Fruit fly (Drosophila melanogaster) whole organism, embryonic: ENCODE data around the gene nSMase.

ENCODE experiments used
- ATbp ChIP-seq: fragments of 200-800 bp; sonication (Bioruptor generic); optimal IDR thresholded peaks from 2 replicates; lab custom pipeline; 2017; ENCODE audit warnings: missing biosample characterization, mild to moderate bottlenecking, missing genetic modification characterization, missing genetic modification reagents
- Atf6 ChIP-seq: fragments of 200-800 bp; sonication (Bioruptor generic); IDR thresholded peaks from 2 replicates; pipeline ENCODE4 v1.3.6; 2022; ENCODE audit warnings: missing biosample characterization, missing genetic modification characterization
- B-H2 ChIP-seq: fragments of 200-800 bp; sonication (Bioruptor generic); optimal IDR thresholded peaks from 2 replicates; lab custom pipeline; 2018; ENCODE audit warnings: missing biosample characterization, mild to moderate bottlenecking, missing genetic modification characterization
- Blimp-1 ChIP-seq: fragments of 200-800 bp; sonication (Bioruptor generic); optimal IDR thresholded peaks from 3 replicates; lab custom pipeline; 2018; ENCODE audit warnings: missing biosample characterization, missing genetic modification characterization, mild to moderate bottlenecking, moderate library complexity, missing genetic modification reagents
- CG11093 ChIP-seq: fragments of 200-800 bp; sonication (Bioruptor generic); IDR thresholded peaks from 3 replicates; pipeline ENCODE4 v1.3.6; 2022; ENCODE audit warnings: missing biosample characterization, missing genetic modification characterization
- CG12744 ChIP-seq: fragments of 200-800 bp; sonication (Bioruptor generic); optimal IDR thresholded peaks from 2 replicates; lab custom pipeline; 2016; ENCODE audit warnings: missing biosample characterization, missing genetic modification characterization
- CG13775 ChIP-seq: fragments of 200-800 bp; sonication (Bioruptor generic); optimal IDR thresholded peaks from 3 replicates; lab custom pipeline; 2017; ENCODE audit warnings: missing biosample characterization, mild to moderate bottlenecking, missing genetic modification characterization
- CG16813 ChIP-seq: fragments of 200-800 bp; sonication (Bioruptor generic); IDR thresholded peaks from 3 replicates; pipeline ENCODE4 v1.3.6; 2022; ENCODE audit warnings: missing biosample characterization, missing genetic modification characterization; ENCODE audit not compliant: partially characterized antibody
- CG17568 ChIP-seq: fragments of 200-800 bp; sonication (Bioruptor generic); optimal IDR thresholded peaks from 2 replicates; lab custom pipeline; 2018; ENCODE audit warnings: missing biosample characterization, mild to moderate bottlenecking, missing genetic modification characterization, moderate library complexity
- CG18619 ChIP-seq: fragments of 200-800 bp; sonication (Bioruptor generic); optimal IDR thresholded peaks from 3 replicates; lab custom pipeline; 2017; ENCODE audit warnings: missing biosample characterization, mild to moderate bottlenecking, missing genetic modification characterization
- CG2889 ChIP-seq: fragments of 200-800 bp; sonication (Bioruptor generic); IDR thresholded peaks from 3 replicates; pipeline ENCODE4 v1.3.6; 2022; ENCODE audit warnings: missing biosample characterization, missing genetic modification characterization
- CG31365 ChIP-seq: fragments of 200-800 bp; sonication (Bioruptor generic); optimal IDR thresholded peaks from 2 replicates; lab custom pipeline; 2018; ENCODE audit warnings: missing biosample characterization, mild to moderate bottlenecking, missing genetic modification characterization
- CG31441 ChIP-seq: fragments of 200-800 bp; sonication (Bioruptor generic); IDR thresholded peaks from 2 replicates; pipeline ENCODE4 v1.3.6; 2022; ENCODE audit warnings: missing biosample characterization, missing genetic modification characterization
- CG32772 ChIP-seq: fragments of 200-800 bp; sonication (Bioruptor generic); IDR thresholded peaks from 2 replicates; pipeline ENCODE4 v1.3.6; 2022; ENCODE audit warnings: missing biosample characterization, missing genetic modification characterization
- CG3726 ChIP-seq: fragments of 200-800 bp; sonication (Bioruptor generic); IDR thresholded peaks from 3 replicates; pipeline ENCODE4, ENCODE4 v1.3.6; 2022; ENCODE audit warnings: missing biosample characterization, missing genetic modification characterization
- CG3838 ChIP-seq: fragments of 200-800 bp; sonication (Bioruptor generic); optimal IDR thresholded peaks from 3 replicates; lab custom pipeline; 2016; ENCODE audit warnings: missing biosample characterization, missing genetic modification characterization
- CG4730 ChIP-seq: fragments of 200-800 bp; sonication (Bioruptor generic); IDR thresholded peaks from 2 replicates; pipeline ENCODE4 v1.3.6; 2022; ENCODE audit warnings: missing biosample characterization, missing genetic modification characterization
- CG5953 ChIP-seq: fragments of 200-800 bp; sonication (Bioruptor generic); IDR thresholded peaks from 2 replicates; pipeline ENCODE4 v1.3.6; 2022; ENCODE audit warnings: missing biosample characterization, missing genetic modification characterization
- CG6254 ChIP-seq: fragments of 200-800 bp; sonication (Bioruptor generic); optimal IDR thresholded peaks from 3 replicates; lab custom pipeline; 2017; ENCODE audit warnings: mild to moderate bottlenecking, missing biosample characterization, missing genetic modification reagents, missing genetic modification characterization
- CG6854 ChIP-seq: fragments of 200-800 bp; sonication (Bioruptor generic); optimal IDR thresholded peaks from 3 replicates; lab custom pipeline; 2017; ENCODE audit warnings: missing biosample characterization, mild to moderate bottlenecking, missing genetic modification characterization
- CG8388 ChIP-seq: fragments of 200-800 bp; sonication (Bioruptor generic); optimal IDR thresholded peaks from 2 replicates; lab custom pipeline; 2019; ENCODE audit warnings: missing biosample characterization, mild to moderate bottlenecking, missing genetic modification characterization, moderate library complexity
- CG9817 ChIP-seq: fragments of 200-800 bp; sonication (Bioruptor generic); optimal IDR thresholded peaks from 2 replicates; lab custom pipeline; 2018; ENCODE audit warnings: missing biosample characterization, mild to moderate bottlenecking, missing genetic modification characterization, moderate library complexity
- CG9932 ChIP-seq: fragments of 200-800 bp; sonication (Bioruptor generic); IDR thresholded peaks from 2 replicates; pipeline ENCODE4 v1.3.6; 2022; ENCODE audit warnings: missing biosample characterization, missing genetic modification characterization
- Ets97D ChIP-seq: fragments of 200-800 bp; sonication (Bioruptor generic); optimal IDR thresholded peaks from 3 replicates; lab custom pipeline; 2016; ENCODE audit warnings: missing biosample characterization, missing genetic modification characterization
- Fer3 ChIP-seq: fragments of 200-800 bp; sonication (Bioruptor generic); optimal IDR thresholded peaks from 2 replicates; lab custom pipeline; 2018; ENCODE audit warnings: missing biosample characterization, mild to moderate bottlenecking, missing genetic modification characterization, moderate library complexity
- Gug ChIP-seq: fragments of 200-800 bp; sonication (Bioruptor generic); IDR thresholded peaks from 4 replicates; pipeline ENCODE4 v1.3.6; 2022; ENCODE audit warnings: missing biosample characterization, missing genetic modification characterization
- Hr51 ChIP-seq, 2 experiments: fragments of 200-800 bp; sonication (Bioruptor generic); optimal IDR thresholded peaks; 2 replicates in 1 of 2; 3 replicates in 1 of 2; lab custom pipeline; 2016 to 2018; ENCODE audit warnings: missing biosample characterization in 2 of 2, missing genetic modification characterization in 2 of 2, mild to moderate bottlenecking in 1 of 2, moderate library complexity in 1 of 2
- Kr ChIP-seq: fragments of 200-800 bp; sonication (Bioruptor generic); optimal IDR thresholded peaks from 2 replicates; lab custom pipeline; 2017; ENCODE audit warnings: missing biosample characterization, mild to moderate bottlenecking, missing genetic modification characterization
- NK7.1 ChIP-seq: fragments of 200-800 bp; sonication (Bioruptor generic); optimal IDR thresholded peaks from 3 replicates; lab custom pipeline; 2016; ENCODE audit warnings: missing biosample characterization, missing genetic modification characterization
- Nf-YA ChIP-seq: fragments of 200-800 bp; sonication (Bioruptor generic); IDR thresholded peaks from 2 replicates; pipeline ENCODE4 v1.3.6; 2022; ENCODE audit warnings: missing biosample characterization, missing genetic modification characterization
- Sry-δ ChIP-seq: fragments of 200-800 bp; sonication (Bioruptor generic); optimal IDR thresholded peaks from 2 replicates; lab custom pipeline; 2016; ENCODE audit warnings: missing biosample characterization, missing genetic modification characterization
- Usf ChIP-seq: fragments of 200-800 bp; sonication (Bioruptor generic); optimal IDR thresholded peaks from 2 replicates; lab custom pipeline; 2017; ENCODE audit warnings: missing genotype, missing biosample characterization, missing genetic modification characterization
- ab ChIP-seq: fragments of 200-800 bp; sonication (Bioruptor generic); optimal IDR thresholded peaks from 2 replicates; lab custom pipeline; 2016; ENCODE audit warnings: missing biosample characterization, missing genetic modification characterization
- crc ChIP-seq: fragments of 200-800 bp; sonication (Bioruptor generic); optimal IDR thresholded peaks from 2 replicates; lab custom pipeline; 2016; ENCODE audit warnings: missing biosample characterization, missing genetic modification characterization
- crol ChIP-seq: fragments of 200-800 bp; sonication (Bioruptor generic); IDR thresholded peaks from 2 replicates; pipeline ENCODE4 v1.3.6; 2022; ENCODE audit warnings: missing biosample characterization, missing genetic modification characterization
- danr ChIP-seq: fragments of 200-800 bp; sonication (Bioruptor generic); IDR thresholded peaks from 2 replicates; pipeline ENCODE4 v1.3.6; 2022; ENCODE audit warnings: missing biosample characterization, missing genetic modification characterization
- esg ChIP-seq: fragments of 200-800 bp; sonication (Bioruptor generic); conservative IDR thresholded peaks from 2 replicates; pipeline ENCODE4 v1.3.6; 2022; ENCODE audit warnings: missing biosample characterization, missing genetic modification characterization
- lola ChIP-seq, 3 experiments: fragments of >200 bp in 2 of 3; fragments of 200-800 bp in 1 of 3; sonication (Bioruptor generic) in 1 of 3; optimal IDR thresholded peaks; 2 replicates each; lab custom pipeline; 2017 to 2019; ENCODE audit warnings: missing biosample characterization in 3 of 3, missing genetic modification characterization in 3 of 3, mild to moderate bottlenecking in 1 of 3, moderate library complexity in 1 of 3
- lov ChIP-seq, 2 experiments: fragments of 200-800 bp in 1 of 2; fragments of >200 bp in 1 of 2; sonication (Bioruptor generic) in 1 of 2; IDR thresholded peaks in 1 of 2; optimal IDR thresholded peaks in 1 of 2; 2 replicates in 1 of 2; 3 replicates in 1 of 2; pipeline versions ENCODE4 v1.3.6 to Lab custom; 2017 to 2022; ENCODE audit warnings: missing biosample characterization in 1 of 2, missing genetic modification characterization in 1 of 2
- mld ChIP-seq: fragments of 200-800 bp; sonication (Bioruptor generic); IDR thresholded peaks from 3 replicates; pipeline ENCODE4 v1.3.6; 2022; ENCODE audit warnings: missing biosample characterization, missing genetic modification characterization; ENCODE audit not compliant: partially characterized antibody
- pb ChIP-seq: fragments of 200-800 bp; sonication (Bioruptor generic); optimal IDR thresholded peaks from 3 replicates; lab custom pipeline; 2016; ENCODE audit warnings: missing biosample characterization, missing genetic modification characterization
- run ChIP-seq: fragments of 200-800 bp; sonication (Bioruptor generic); optimal IDR thresholded peaks from 3 replicates; lab custom pipeline; 2018; ENCODE audit warnings: missing biosample characterization, mild to moderate bottlenecking, missing genetic modification characterization
- slou ChIP-seq: fragments of 200-800 bp; sonication (Bioruptor generic); optimal IDR thresholded peaks from 3 replicates; lab custom pipeline; 2016; ENCODE audit warnings: missing biosample characterization, missing genetic modification characterization
- sug ChIP-seq: fragments of 200-800 bp; optimal IDR thresholded peaks from 2 replicates; lab custom pipeline; 2019; ENCODE audit warnings: missing biosample characterization, mild to moderate bottlenecking, missing genetic modification characterization, moderate library complexity
- tgo ChIP-seq: fragments of 200-800 bp; sonication (Bioruptor generic); IDR thresholded peaks from 3 replicates; pipeline ENCODE4 v1.3.6; 2022; ENCODE audit warnings: missing biosample characterization, missing genetic modification characterization
- twi ChIP-seq: fragments of 200-800 bp; optimal IDR thresholded peaks from 2 replicates; lab custom pipeline; 2019; ENCODE audit warnings: missing biosample characterization, mild to moderate bottlenecking, missing genetic modification characterization, moderate library complexity
- unpg ChIP-seq: fragments of 200-800 bp; sonication (Bioruptor generic); optimal IDR thresholded peaks from 3 replicates; lab custom pipeline; 2018; ENCODE audit warnings: missing biosample characterization, mild to moderate bottlenecking, missing genetic modification characterization, moderate library complexity
- vnd ChIP-seq: fragments of 200-800 bp; sonication (Bioruptor generic); IDR thresholded peaks from 3 replicates; pipeline ENCODE4 v1.3.6; 2022; ENCODE audit warnings: missing biosample characterization, missing genetic modification characterization; ENCODE audit not compliant: partially characterized antibody
- zen ChIP-seq: fragments of 200-800 bp; sonication (Bioruptor generic); optimal IDR thresholded peaks from 3 replicates; lab custom pipeline; 2018; ENCODE audit warnings: missing biosample characterization, mild to moderate bottlenecking, missing genetic modification characterization, moderate library complexity
- zf30C ChIP-seq: fragments of 200-800 bp; sonication (Bioruptor generic); optimal IDR thresholded peaks from 3 replicates; lab custom pipeline; 2018; ENCODE audit warnings: missing biosample characterization, mild to moderate bottlenecking, missing genetic modification characterization

Gene nSMase

dm6 chr3L:3194059-3194458, 24.9 kb upstream of the nSMase start (continued):
- TF ChIP-seq CG3838 (GFP tag; lab: Kevin White, UChicago), result peak; percentile 56
- TF ChIP-seq Sry-δ (GFP tag; lab: Kevin White, UChicago), result peak; percentile 5
- TF ChIP-seq CG2889 (GFP tag; lab: Robert Waterston, UW), result peak; percentile 81
- peak; percentile 95 for TF ChIP-seq unpg (GFP tag; lab: Kevin White, UChicago)
- TF ChIP-seq Gug (GFP tag; lab: Robert Waterston, UW), result peak; percentile 88
- TF ChIP-seq CG9817 (tag; lab: Kevin White, UChicago), result peak; percentile 82
- TF ChIP-seq Nf-YA (GFP tag; lab: Robert Waterston, UW), result peak; percentile 88
- peak; percentile 81 for TF ChIP-seq CG9932 (GFP tag; lab: Robert Waterston, UW)
- TF ChIP-seq CG4730, result peak; percentile 90
- TF ChIP-seq Kr (GFP tag; lab: Kevin White, UChicago), result no peak
- peak; percentile 97 for TF ChIP-seq zen (tag; lab: Kevin White, UChicago)
- TF ChIP-seq CG13775 (GFP tag; lab: Kevin White, UChicago), result peak; percentile 88
- peak; percentile 3 for TF ChIP-seq CG12744 (GFP tag; lab: Kevin White, UChicago)
- peak; percentile 96 for TF ChIP-seq CG31441
- peak in 1 of 3 experiments; percentile 88 for TF ChIP-seq lola (GFP tag; optimal IDR thresholded peaks at IDR 0.05; lab: Kevin White, UChicago)
- no peak for TF ChIP-seq zf30C
- peak; percentile 72 for TF ChIP-seq CG31365
- peak; percentile 93 for TF ChIP-seq Atf6
- peak; percentile 53 for TF ChIP-seq Ets97D (GFP tag; lab: Kevin White, UChicago)
- TF ChIP-seq twi, result peak; percentile 77
- peak; percentile 58 for TF ChIP-seq B-H2 (GFP tag; lab: Kevin White, UChicago)
- peak; percentile 46 for TF ChIP-seq NK7.1 (GFP tag; lab: Kevin White, UChicago)
- TF ChIP-seq CG5953 (GFP tag; lab: Robert Waterston, UW), result peak; percentile 93
- peak; percentile 89 for TF ChIP-seq run (tag; lab: Kevin White, UChicago)
- TF ChIP-seq ab, result no peak
- TF ChIP-seq CG8388 (GFP tag; lab: Kevin White, UChicago), result peak; percentile 95
- peak; percentile 93 for TF ChIP-seq tgo (GFP tag; lab: Robert Waterston, UW)
- peak; percentile 90; the same call in 2 of the 3 replicates for TF ChIP-seq CG3726
- peak; percentile 89 for TF ChIP-seq esg (GFP tag; lab: Robert Waterston, UW)
- TF ChIP-seq mld (GFP tag; lab: Robert Waterston, UW), result no peak
- peak; percentile 53 for TF ChIP-seq crol
- peak; percentile 90 for TF ChIP-seq CG18619 (GFP tag; lab: Kevin White, UChicago)
- no peak for TF ChIP-seq pb (GFP tag; lab: Kevin White, UChicago)
- TF ChIP-seq Blimp-1 (GFP tag; lab: Kevin White, UChicago), result peak; percentile 90
- peak; percentile 93 for TF ChIP-seq CG6254 (GFP tag; lab: Kevin White, UChicago)
- TF ChIP-seq CG32772 (GFP tag; lab: Robert Waterston, UW), result peak; percentile 93
- no peak for TF ChIP-seq CG16813 (GFP tag; lab: Robert Waterston, UW)
- no peak for TF ChIP-seq slou
- TF ChIP-seq Fer3, result peak; percentile 96
- TF ChIP-seq sug, result peak; percentile 75
- TF ChIP-seq crc (GFP tag; lab: Kevin White, UChicago), result no peak
- peak; percentile 88 for TF ChIP-seq CG6854 (GFP tag; lab: Kevin White, UChicago)
- peak; percentile 85 for TF ChIP-seq danr (GFP tag; lab: Robert Waterston, UW)
- no peak for TF ChIP-seq lov (optimal IDR thresholded peaks at IDR 0.05; lab: Kevin White, UChicago)
- TF ChIP-seq lov (GFP tag; IDR thresholded peaks at IDR 0.05; lab: Robert Waterston, UW), result peak; percentile 88
- peak; percentile 72 to 95 for TF ChIP-seq Hr51 (GFP tag; optimal IDR thresholded peaks at IDR 0.05; lab: Kevin White, UChicago)
- TF ChIP-seq ATbp, result peak; percentile 93
- peak; percentile 88 for TF ChIP-seq CG11093 (GFP tag; lab: Robert Waterston, UW)
- no peak for TF ChIP-seq CG17568
- TF ChIP-seq vnd (GFP tag; lab: Robert Waterston, UW), result no peak
- peak; percentile 39 for TF ChIP-seq Usf (GFP tag; lab: Kevin White, UChicago)
